Fruit fly (Drosophila melanogaster) whole organism, embryonic: ENCODE measurements around the gene PLCXD.

Experiments
- ATbp ChIP-seq: fragments of 200-800 bp; sonication (Bioruptor generic); optimal IDR thresholded peaks from 2 replicates; lab custom pipeline; 2017; ENCODE audit warnings: missing biosample characterization, mild to moderate bottlenecking, missing genetic modification characterization, missing genetic modification reagents
- B-H1 ChIP-seq: fragments of 200-800 bp; sonication (Bioruptor generic); IDR thresholded peaks from 3 replicates; pipeline ENCODE4 v1.3.6; 2022; ENCODE audit warnings: missing biosample characterization, missing genetic modification characterization
- CG10654 ChIP-seq: fragments of 200-800 bp; sonication (Bioruptor generic); optimal IDR thresholded peaks from 2 replicates; lab custom pipeline; 2016; ENCODE audit warnings: missing biosample characterization, missing genetic modification characterization
- CG13123 ChIP-seq: fragments of 200-800 bp; sonication (Bioruptor generic); optimal IDR thresholded peaks from 2 replicates; lab custom pipeline; 2016; ENCODE audit warnings: missing biosample characterization, missing genetic modification characterization
- CG1529 ChIP-seq: fragments of 200-800 bp; sonication (Bioruptor generic); optimal IDR thresholded peaks from 3 replicates; lab custom pipeline; 2018; ENCODE audit warnings: missing biosample characterization, missing genetic modification characterization
- CG15479 ChIP-seq: fragments of 200-800 bp; sonication (Bioruptor generic); optimal IDR thresholded peaks from 3 replicates; lab custom pipeline; 2019; ENCODE audit warnings: missing biosample characterization, mild to moderate bottlenecking, missing genetic modification characterization, moderate library complexity
- CG15696 ChIP-seq: fragments of 200-800 bp; sonication (Bioruptor generic); optimal IDR thresholded peaks from 2 replicates; lab custom pipeline; 2019; ENCODE audit warnings: missing biosample characterization, mild to moderate bottlenecking, missing genetic modification characterization, moderate library complexity
- CG17186 ChIP-seq: fragments of 200-800 bp; sonication (Bioruptor generic); optimal IDR thresholded peaks from 3 replicates; lab custom pipeline; 2017; ENCODE audit warnings: missing biosample characterization, missing genetic modification reagents, missing genetic modification characterization
- CG18262 ChIP-seq: fragments of 200-800 bp; optimal IDR thresholded peaks from 3 replicates; lab custom pipeline; 2019; ENCODE audit warnings: missing biosample characterization, mild to moderate bottlenecking, missing genetic modification characterization, moderate library complexity
- CG18619 ChIP-seq: fragments of 200-800 bp; sonication (Bioruptor generic); optimal IDR thresholded peaks from 3 replicates; lab custom pipeline; 2017; ENCODE audit warnings: missing biosample characterization, mild to moderate bottlenecking, missing genetic modification characterization
- CG2889 ChIP-seq: fragments of 200-800 bp; sonication (Bioruptor generic); IDR thresholded peaks from 3 replicates; pipeline ENCODE4 v1.3.6; 2022; ENCODE audit warnings: missing biosample characterization, missing genetic modification characterization
- CG30020 ChIP-seq: fragments of 200-800 bp; optimal IDR thresholded peaks from 2 replicates; lab custom pipeline; 2019; ENCODE audit warnings: missing biosample characterization, mild to moderate bottlenecking, missing genetic modification characterization, moderate library complexity
- CG3065 ChIP-seq: fragments of 200-800 bp; sonication (Bioruptor generic); optimal IDR thresholded peaks from 2 replicates; lab custom pipeline; 2016; ENCODE audit warnings: missing biosample characterization, missing genetic modification characterization
- CG31441 ChIP-seq: fragments of 200-800 bp; sonication (Bioruptor generic); IDR thresholded peaks from 2 replicates; pipeline ENCODE4 v1.3.6; 2022; ENCODE audit warnings: missing biosample characterization, missing genetic modification characterization
- CG3281 ChIP-seq: fragments of 200-800 bp; sonication (Bioruptor generic); optimal IDR thresholded peaks from 3 replicates; lab custom pipeline; 2017; ENCODE audit warnings: missing biosample characterization, mild to moderate bottlenecking, missing genetic modification characterization
- CG6813 ChIP-seq: fragments of 200-800 bp; sonication (Bioruptor generic); optimal IDR thresholded peaks from 2 replicates; lab custom pipeline; 2017; ENCODE audit warnings: missing biosample characterization, missing genetic modification characterization, mild to moderate bottlenecking, moderate library complexity, missing genetic modification reagents
- CG7556 ChIP-seq: fragments of 200-800 bp; sonication (Bioruptor generic); optimal IDR thresholded peaks from 2 replicates; lab custom pipeline; 2017; ENCODE audit warnings: missing biosample characterization, mild to moderate bottlenecking, missing genetic modification characterization
- CG7928 ChIP-seq: fragments of 200-800 bp; sonication (Bioruptor generic); optimal IDR thresholded peaks from 2 replicates; lab custom pipeline; 2017; ENCODE audit warnings: missing biosample characterization, mild to moderate bottlenecking, missing genetic modification characterization
- CG8478 ChIP-seq: fragments of >200 bp; optimal IDR thresholded peaks from 2 replicates; lab custom pipeline; 2018
- CG8944 ChIP-seq: fragments of 200-800 bp; sonication (Bioruptor generic); optimal IDR thresholded peaks from 3 replicates; lab custom pipeline; 2016; ENCODE audit warnings: missing biosample characterization, missing genetic modification characterization
- CG9437 ChIP-seq: fragments of 200-800 bp; sonication (Bioruptor generic); optimal IDR thresholded peaks from 2 replicates; lab custom pipeline; 2018; ENCODE audit warnings: missing biosample characterization, mild to moderate bottlenecking, missing genetic modification characterization
- CTCF ChIP-seq: fragments of 200-800 bp; sonication (Bioruptor generic); optimal IDR thresholded peaks from 2 replicates; lab custom pipeline; 2017; ENCODE audit warnings: missing biosample characterization, mild to moderate bottlenecking, missing genetic modification characterization, moderate library complexity
- Dp ChIP-seq: fragments of 200-800 bp; sonication (Bioruptor generic); optimal IDR thresholded peaks from 2 replicates; lab custom pipeline; 2018; ENCODE audit warnings: missing biosample characterization, mild to moderate bottlenecking, missing genetic modification characterization, moderate library complexity
- HHEX ChIP-seq: fragments of 200-800 bp; sonication (Bioruptor generic); optimal IDR thresholded peaks from 3 replicates; lab custom pipeline; 2017; ENCODE audit warnings: missing biosample characterization, mild to moderate bottlenecking, missing genetic modification characterization, missing genetic modification reagents
- HmgD ChIP-seq: fragments of 200-800 bp; sonication (Bioruptor generic); optimal IDR thresholded peaks from 3 replicates; lab custom pipeline; 2016; ENCODE audit warnings: missing biosample characterization, missing genetic modification characterization
- Hr51 ChIP-seq, 2 experiments: fragments of 200-800 bp; sonication (Bioruptor generic); optimal IDR thresholded peaks; 2 replicates in 1 of 2; 3 replicates in 1 of 2; lab custom pipeline; 2016 to 2018; ENCODE audit warnings: missing biosample characterization in 2 of 2, missing genetic modification characterization in 2 of 2, mild to moderate bottlenecking in 1 of 2, moderate library complexity in 1 of 2
- Hsf ChIP-seq: fragments of 200-800 bp; sonication (Bioruptor generic); optimal IDR thresholded peaks from 3 replicates; lab custom pipeline; 2016; ENCODE audit warnings: missing biosample characterization, missing genetic modification characterization
- MTF-1 ChIP-seq: fragments of 200-800 bp; sonication (Bioruptor generic); optimal IDR thresholded peaks from 2 replicates; lab custom pipeline; 2018; ENCODE audit warnings: missing biosample characterization, mild to moderate bottlenecking, missing genetic modification characterization, borderline replicate concordance
- NC2β ChIP-seq: fragments of 200-800 bp; sonication (Bioruptor generic); optimal IDR thresholded peaks from 2 replicates; lab custom pipeline; 2016; ENCODE audit warnings: missing biosample characterization, missing genetic modification characterization
- Optix ChIP-seq: fragments of 200-800 bp; sonication (Bioruptor generic); IDR thresholded peaks from 3 replicates; pipeline ENCODE4 v1.3.6; 2022; ENCODE audit warnings: missing biosample characterization, missing genetic modification characterization
- Rfx ChIP-seq: fragments of 200-800 bp; sonication (Bioruptor generic); IDR thresholded peaks from 2 replicates; pipeline ENCODE4 v1.3.6; 2022; ENCODE audit warnings: missing biosample characterization, missing genetic modification characterization
- YL-1 ChIP-seq: fragments of 200-800 bp; sonication (Bioruptor generic); optimal IDR thresholded peaks from 3 replicates; lab custom pipeline; 2017; ENCODE audit warnings: missing biosample characterization, mild to moderate bottlenecking, missing genetic modification characterization
- bab2 ChIP-seq: fragments of 200-800 bp; sonication (Bioruptor generic); optimal IDR thresholded peaks from 2 replicates; lab custom pipeline; 2016; ENCODE audit warnings: missing biosample characterization, missing genetic modification characterization
- bigmax ChIP-seq: fragments of 200-800 bp; sonication (Bioruptor generic); optimal IDR thresholded peaks from 2 replicates; lab custom pipeline; 2018; ENCODE audit warnings: missing biosample characterization, mild to moderate bottlenecking, missing genetic modification characterization
- chn ChIP-seq: fragments of 200-800 bp; sonication (Bioruptor generic); optimal IDR thresholded peaks from 2 replicates; lab custom pipeline; 2016; ENCODE audit warnings: missing biosample characterization, missing genetic modification characterization
- crc ChIP-seq: fragments of 200-800 bp; sonication (Bioruptor generic); optimal IDR thresholded peaks from 2 replicates; lab custom pipeline; 2016; ENCODE audit warnings: missing biosample characterization, missing genetic modification characterization
- en ChIP-seq: fragments of 200-800 bp; sonication (Bioruptor generic); optimal IDR thresholded peaks from 2 replicates; lab custom pipeline; 2016; ENCODE audit warnings: missing biosample characterization, missing genetic modification characterization
- eve ChIP-seq, 2 experiments: fragments of >200 bp; optimal IDR thresholded peaks; 2 replicates each; lab custom pipeline; 2017; ENCODE audit warnings: missing biosample characterization in 2 of 2, missing genetic modification characterization in 2 of 2
- gt ChIP-seq: fragments of 200-800 bp; sonication (Bioruptor generic); IDR thresholded peaks from 2 replicates; pipeline ENCODE4 v1.3.6; 2022; ENCODE audit warnings: missing biosample characterization, missing genetic modification characterization
- kah ChIP-seq: fragments of 200-800 bp; sonication (Bioruptor generic); optimal IDR thresholded peaks from 2 replicates; lab custom pipeline; 2018; ENCODE audit warnings: missing biosample characterization, mild to moderate bottlenecking, missing genetic modification characterization
- nerfin-1 ChIP-seq: fragments of 200-800 bp; sonication (Bioruptor generic); optimal IDR thresholded peaks from 3 replicates; lab custom pipeline; 2019; ENCODE audit warnings: missing biosample characterization, mild to moderate bottlenecking, missing genetic modification characterization, moderate library complexity
- pum ChIP-seq: fragments of 200-800 bp; sonication (Bioruptor generic); optimal IDR thresholded peaks from 2 replicates; lab custom pipeline; 2016; ENCODE audit warnings: missing biosample characterization, missing genetic modification characterization
- run ChIP-seq: fragments of 200-800 bp; sonication (Bioruptor generic); optimal IDR thresholded peaks from 3 replicates; lab custom pipeline; 2018; ENCODE audit warnings: missing biosample characterization, mild to moderate bottlenecking, missing genetic modification characterization
- sc ChIP-seq, 3 experiments: fragments of >200 bp in 2 of 3; fragments of 200-800 bp in 1 of 3; sonication (Bioruptor generic) in 1 of 3; optimal IDR thresholded peaks; 2 replicates in 2 of 3; 3 replicates in 1 of 3; lab custom pipeline; 2017; ENCODE audit warnings: mild to moderate bottlenecking in 1 of 3, missing biosample characterization in 1 of 3, missing genetic modification characterization in 1 of 3, missing genetic modification reagents in 1 of 3
- tll ChIP-seq, 2 experiments: fragments of 200-800 bp in 1 of 2; fragments of >200 bp in 1 of 2; sonication (Bioruptor generic) in 1 of 2; optimal IDR thresholded peaks; 2 replicates each; lab custom pipeline; 2017 to 2019; ENCODE audit warnings: missing biosample characterization in 2 of 2, missing genetic modification characterization in 2 of 2, mild to moderate bottlenecking in 1 of 2, moderate library complexity in 1 of 2
- tup ChIP-seq: fragments of 200-800 bp; sonication (Bioruptor generic); optimal IDR thresholded peaks from 2 replicates; lab custom pipeline; 2016; ENCODE audit warnings: missing biosample characterization, mild to moderate bottlenecking, missing genetic modification characterization, moderate library complexity
- wdn ChIP-seq: fragments of 200-800 bp; sonication (Bioruptor generic); IDR thresholded peaks from 2 replicates; pipeline ENCODE4 v1.3.6; 2022; ENCODE audit warnings: missing biosample characterization, missing genetic modification characterization
- yki ChIP-seq: fragments of >200 bp; optimal IDR thresholded peaks from 3 replicates; lab custom pipeline; 2018
- zen2 ChIP-seq: fragments of 200-800 bp; sonication (Bioruptor generic); IDR thresholded peaks from 3 replicates; pipeline ENCODE4 v1.3.6; 2022; ENCODE audit warnings: missing biosample characterization, missing genetic modification characterization; ENCODE audit not compliant: partially characterized antibody

PLCXD gene

dm6 chr2L:12006397-12007330, 42.6 kb upstream of the PLCXD start (continued):
- TF ChIP-seq CG9437 (GFP tag; lab: Kevin White, UChicago) (peak; percentile 95), tup (GFP tag; lab: Kevin White, UChicago) (peak; percentile 70), CG18619 (GFP tag; lab: Kevin White, UChicago) (peak; percentile 97), YL-1 (GFP tag; lab: Kevin White, UChicago) (peak; percentile 91), crc (peak; percentile 3), Hsf (peak; percentile 76), pum (GFP tag; lab: Kevin White, UChicago) (peak; percentile 62), CG10654 (GFP tag; lab: Kevin White, UChicago) (peak; percentile 88), CG7928 (GFP tag; lab: Kevin White, UChicago) (peak; percentile 73), B-H1 (no peak), CG15696 (tag; lab: Kevin White, UChicago) (peak; percentile 93), CG1529 (GFP tag; lab: Kevin White, UChicago) (peak; percentile 86), Dp (GFP tag; lab: Kevin White, UChicago) (no peak), yki (lab: Kevin White, UChicago) (no peak), bigmax (no peak), CTCF (GFP tag; lab: Kevin White, UChicago) (peak; percentile 21), wdn (GFP tag; lab: Robert Waterston, UW) (no peak), nerfin-1 (tag; lab: Kevin White, UChicago) (peak; percentile 92), CG17186 (peak; percentile 42), CG31441 (GFP tag; lab: Robert Waterston, UW) (no peak), sc (optimal IDR thresholded peaks at IDR 0.05; lab: Kevin White, UChicago) (no peak), sc (GFP tag; optimal IDR thresholded peaks at IDR 0.05; lab: Kevin White, UChicago) (peak; percentile 92), CG2889 (GFP tag; lab: Robert Waterston, UW) (no peak), eve (GFP tag; optimal IDR thresholded peaks at IDR 0.05; lab: Kevin White, UChicago) (no peak), CG8478 (lab: Kevin White, UChicago) (peak; percentile 52), CG15479 (GFP tag; lab: Kevin White, UChicago) (no peak), HmgD (GFP tag; lab: Kevin White, UChicago) (no peak), gt (GFP tag; lab: Robert Waterston, UW) (no peak), zen2 (GFP tag; lab: Robert Waterston, UW) (no peak), CG6813 (GFP tag; lab: Kevin White, UChicago) (peak; percentile 92), NC2β (GFP tag; lab: Kevin White, UChicago) (peak; percentile 13), en (peak; percentile 51), CG18262 (tag; lab: Kevin White, UChicago) (peak; percentile 99), ATbp (GFP tag; lab: Kevin White, UChicago) (peak; percentile 89), Rfx (GFP tag; lab: Robert Waterston, UW) (no peak), Optix (GFP tag; lab: Robert Waterston, UW) (no peak), CG7556 (peak; percentile 99), CG3281 (GFP tag; lab: Kevin White, UChicago) (peak; percentile 96), kah (peak; percentile 42), CG13123 (GFP tag; lab: Kevin White, UChicago) (peak; percentile 87), bab2 (peak; percentile 53), CG30020 (peak; percentile 84), tll (GFP tag; optimal IDR thresholded peaks at IDR 0.05; lab: Kevin White, UChicago) (no peak), CG3065 (peak; percentile 77), run (tag; lab: Kevin White, UChicago) (peak; percentile 88), MTF-1 (GFP tag; lab: Kevin White, UChicago) (peak; percentile 55), Hr51 (GFP tag; optimal IDR thresholded peaks at IDR 0.05; lab: Kevin White, UChicago) (peak; percentile 41 to 96), chn (GFP tag; lab: Kevin White, UChicago) (peak; percentile 72), CG8944 (peak; percentile 38), HHEX (GFP tag; lab: Kevin White, UChicago) (peak; percentile 93)
